Fruit fly (Drosophila melanogaster): ENCODE measurements around the gene CG18428.

Gene CG18428

DNA sequence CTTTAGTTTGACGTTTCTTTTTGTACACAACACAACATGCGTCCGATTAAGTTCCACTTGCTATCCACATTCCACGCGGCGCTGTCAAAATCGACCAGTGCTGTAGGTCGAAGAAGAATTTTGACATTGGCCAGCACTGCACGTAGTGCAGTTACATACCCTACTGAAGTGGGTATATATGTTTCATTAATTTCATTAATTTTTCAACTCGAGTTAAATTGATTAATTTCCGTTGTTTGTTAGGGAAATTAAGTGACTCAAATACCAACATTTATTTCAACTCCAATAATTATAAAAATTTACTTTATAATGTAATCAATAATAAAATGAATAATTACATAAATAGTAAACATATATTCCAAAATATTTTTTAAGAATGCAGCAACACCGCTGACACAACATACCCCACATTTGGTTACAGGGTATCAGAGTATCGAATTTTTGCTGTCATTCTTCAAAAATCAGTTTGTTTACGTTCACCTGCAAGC is at the start of gene CG18428, which contains the start of gene eIF4EHP:
CG18428 (plus strand) TSS at position 435 of the 488 bp plus-strand sequence.
eIF4EHP (minus strand) TSS at position 59 of the 488 bp plus-strand sequence.
- TF ChIP-seq psq (optimal IDR thresholded peaks at IDR 0.05) (no peak), CG8478 (optimal IDR thresholded peaks at IDR 0.05) (no peak), pan (optimal IDR thresholded peaks at IDR 0.05) (peak; percentile 96)

DNA sequence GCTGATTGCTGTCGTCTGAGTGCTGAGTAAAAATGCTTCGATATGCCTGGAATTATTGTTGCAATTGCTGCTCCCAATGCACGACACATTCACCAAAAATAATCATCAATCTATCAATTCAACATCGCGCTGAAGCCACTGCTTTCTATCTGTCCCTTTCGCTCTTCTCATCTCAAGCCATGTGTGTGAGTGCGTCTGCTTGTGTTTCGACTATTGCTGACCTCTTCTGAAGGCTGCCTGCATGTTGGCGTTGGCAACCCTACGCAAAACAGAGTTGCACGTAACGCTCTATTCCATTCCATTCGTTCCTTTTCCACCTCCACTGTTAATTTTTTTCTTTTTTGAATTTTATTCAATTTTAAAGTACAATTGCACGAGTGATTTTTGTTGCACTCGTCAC is 43.4 kb upstream of the CG18428 start:
- TF ChIP-seq EcR (GFP tag; optimal IDR thresholded peaks at IDR 0.05), result no peak
- no peak for TF ChIP-seq psq (optimal IDR thresholded peaks at IDR 0.05)
- no peak for TF ChIP-seq CG8478 (optimal IDR thresholded peaks at IDR 0.05)
- no peak for TF ChIP-seq usp (GFP tag; optimal IDR thresholded peaks at IDR 0.05)
- TF ChIP-seq Dll (optimal IDR thresholded peaks at IDR 0.05), result no peak
- no peak for TF ChIP-seq pan (optimal IDR thresholded peaks at IDR 0.05)

DNA sequence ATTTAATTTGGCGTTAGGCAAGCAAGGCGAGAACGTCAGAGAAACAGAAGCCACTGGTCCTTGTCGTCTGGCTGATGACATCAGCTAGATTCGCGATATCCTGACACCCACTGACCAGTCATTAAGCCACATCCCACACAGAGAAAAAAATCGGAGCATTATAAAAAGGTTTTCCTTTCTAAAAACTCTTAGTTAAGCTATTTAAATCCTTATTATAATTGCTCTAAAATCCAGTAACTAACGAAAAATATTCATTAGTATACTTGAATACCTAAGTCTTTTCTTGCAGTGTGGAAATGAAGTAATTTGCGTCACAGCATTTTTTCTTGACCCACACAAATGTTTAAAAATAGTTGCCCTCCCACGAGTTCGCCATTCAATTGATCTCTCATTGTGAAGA is 40.3 kb upstream of the CG18428 start:
- TF ChIP-seq CG8478 (optimal IDR thresholded peaks at IDR 0.05) (no peak), EcR (GFP tag; optimal IDR thresholded peaks at IDR 0.05) (no peak)

DNA sequence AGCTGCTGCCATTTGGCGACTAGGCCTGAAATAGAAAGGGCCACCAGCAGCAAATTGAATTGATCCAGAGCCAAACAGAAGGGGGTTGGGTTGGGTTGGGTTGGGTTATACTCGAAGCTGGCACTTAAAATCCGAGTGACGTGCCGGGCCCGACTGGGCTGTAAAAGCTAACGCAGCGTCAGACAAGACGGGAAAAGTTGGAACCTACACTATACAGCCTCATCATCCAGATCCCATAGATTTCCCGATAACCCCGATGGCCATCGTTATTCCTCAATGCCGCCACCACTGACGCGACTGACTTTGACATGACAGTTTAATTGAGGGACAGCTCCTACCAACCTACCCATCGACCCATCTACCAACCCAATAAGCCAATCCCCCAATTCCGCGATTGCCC is 39.2 kb upstream of the CG18428 start:
- TF ChIP-seq CG8478 (optimal IDR thresholded peaks at IDR 0.05), result no peak
- no peak for TF ChIP-seq psq (optimal IDR thresholded peaks at IDR 0.05)
- TF ChIP-seq pan (optimal IDR thresholded peaks at IDR 0.05), result no peak
- no peak for TF ChIP-seq Dll (optimal IDR thresholded peaks at IDR 0.05)
- no peak for TF ChIP-seq EcR (GFP tag; optimal IDR thresholded peaks at IDR 0.05)
- TF ChIP-seq usp (GFP tag; optimal IDR thresholded peaks at IDR 0.05), result no peak

dm6 chr3R:24073703-24074102 is 35.4 kb upstream of the CG18428 start:
- TF ChIP-seq usp (GFP tag; optimal IDR thresholded peaks at IDR 0.05) (no peak), Dll (optimal IDR thresholded peaks at IDR 0.05) (no peak), psq (optimal IDR thresholded peaks at IDR 0.05) (no peak), EcR (GFP tag; optimal IDR thresholded peaks at IDR 0.05) (no peak), CG8478 (optimal IDR thresholded peaks at IDR 0.05) (no peak), pan (optimal IDR thresholded peaks at IDR 0.05) (no peak)

- TF ChIP-seq CG8478 (optimal IDR thresholded peaks at IDR 0.05), result no peak
- TF ChIP-seq psq (optimal IDR thresholded peaks at IDR 0.05), result no peak
- no peak for TF ChIP-seq pan (optimal IDR thresholded peaks at IDR 0.05)
- TF ChIP-seq usp (GFP tag; optimal IDR thresholded peaks at IDR 0.05), result no peak
- no peak for TF ChIP-seq Dll (optimal IDR thresholded peaks at IDR 0.05)
- no peak for TF ChIP-seq EcR (GFP tag; optimal IDR thresholded peaks at IDR 0.05)
Measured at dm6 chr3R:24079110-24079509, 30.0 kb upstream of the CG18428 start.

DNA sequence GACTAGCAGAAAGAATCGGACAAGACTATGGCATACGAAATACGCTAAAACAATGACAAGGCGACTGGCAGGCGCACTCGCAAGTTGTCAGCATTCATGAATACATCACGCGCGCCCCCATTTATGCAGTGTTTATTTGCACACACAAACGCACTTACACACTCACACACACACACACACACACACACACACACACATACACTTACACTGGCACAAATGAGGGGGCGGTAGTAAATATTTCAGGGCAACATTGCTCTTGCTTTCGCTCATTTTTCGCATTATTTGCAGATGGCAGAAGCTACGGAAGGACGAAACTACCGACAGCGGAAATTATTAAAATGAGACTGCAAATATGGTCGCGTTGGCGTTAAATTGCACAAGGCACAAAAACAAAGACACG is 29.5 kb upstream of the CG18428 start:
- TF ChIP-seq Dll (optimal IDR thresholded peaks at IDR 0.05), result no peak
- no peak for TF ChIP-seq pan (optimal IDR thresholded peaks at IDR 0.05)
- no peak for TF ChIP-seq usp (GFP tag; optimal IDR thresholded peaks at IDR 0.05)
- no peak for TF ChIP-seq psq (optimal IDR thresholded peaks at IDR 0.05)
- no peak for TF ChIP-seq EcR (GFP tag; optimal IDR thresholded peaks at IDR 0.05)
- no peak for TF ChIP-seq CG8478 (optimal IDR thresholded peaks at IDR 0.05)

dm6 chr3R:24084975-24085374 is 24.2 kb upstream of the CG18428 start:
- TF ChIP-seq pan (optimal IDR thresholded peaks at IDR 0.05), result no peak
- no peak for TF ChIP-seq EcR (GFP tag; optimal IDR thresholded peaks at IDR 0.05)
- TF ChIP-seq psq (optimal IDR thresholded peaks at IDR 0.05), result no peak
- no peak for TF ChIP-seq CG8478 (optimal IDR thresholded peaks at IDR 0.05)
- no peak for TF ChIP-seq Dll (optimal IDR thresholded peaks at IDR 0.05)
- TF ChIP-seq usp (GFP tag; optimal IDR thresholded peaks at IDR 0.05), result no peak

dm6 chr3R:24090143-24090542 is 19.0 kb upstream of the CG18428 start:
- no peak for TF ChIP-seq CG8478 (optimal IDR thresholded peaks at IDR 0.05)
- no peak for TF ChIP-seq EcR (GFP tag; optimal IDR thresholded peaks at IDR 0.05)
- no peak for TF ChIP-seq Dll (optimal IDR thresholded peaks at IDR 0.05)
- TF ChIP-seq psq (optimal IDR thresholded peaks at IDR 0.05), result no peak
- no peak for TF ChIP-seq usp (GFP tag; optimal IDR thresholded peaks at IDR 0.05)
- no peak for TF ChIP-seq pan (optimal IDR thresholded peaks at IDR 0.05)

- TF ChIP-seq EcR (GFP tag; optimal IDR thresholded peaks at IDR 0.05), result no peak
- TF ChIP-seq psq (optimal IDR thresholded peaks at IDR 0.05), result no peak
- no peak for TF ChIP-seq pan (optimal IDR thresholded peaks at IDR 0.05)
- no peak for TF ChIP-seq usp (GFP tag; optimal IDR thresholded peaks at IDR 0.05)
- TF ChIP-seq Dll (optimal IDR thresholded peaks at IDR 0.05), result no peak
- TF ChIP-seq CG8478 (optimal IDR thresholded peaks at IDR 0.05), result no peak
Measured at dm6 chr3R:24091653-24092052, 17.5 kb upstream of the CG18428 start.

DNA sequence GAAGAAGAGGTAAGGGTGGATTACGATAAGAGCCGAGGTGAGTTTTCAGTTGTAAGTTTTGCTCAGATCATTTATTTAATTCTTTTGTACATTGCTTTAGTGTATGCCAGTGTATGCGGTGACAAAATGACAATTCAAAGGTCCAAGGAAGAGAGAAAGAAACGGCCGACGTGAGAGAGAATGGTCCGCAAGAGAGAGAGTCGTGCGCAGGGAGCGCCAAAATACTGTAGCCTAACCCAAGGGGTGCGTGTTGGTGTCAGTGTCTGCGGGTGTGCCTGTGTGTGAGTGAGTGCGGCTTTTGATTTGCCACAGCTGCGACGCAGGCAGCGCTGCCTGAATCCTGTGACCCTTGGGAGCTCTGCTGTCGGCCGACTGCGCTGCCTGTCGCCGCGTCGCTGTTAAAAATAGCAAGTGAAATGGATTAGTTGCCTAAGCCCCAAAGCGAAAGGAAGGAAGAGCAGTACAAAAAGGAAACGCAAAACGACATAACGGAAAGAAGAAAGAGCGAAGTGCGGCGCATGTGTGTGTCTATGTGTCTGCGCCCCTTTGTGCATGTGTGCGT is 16.5 kb upstream of the CG18428 start:
- TF ChIP-seq psq (optimal IDR thresholded peaks at IDR 0.05) (no peak), EcR (GFP tag; optimal IDR thresholded peaks at IDR 0.05) (no peak), usp (GFP tag; optimal IDR thresholded peaks at IDR 0.05) (no peak), Dll (optimal IDR thresholded peaks at IDR 0.05) (no peak), pan (optimal IDR thresholded peaks at IDR 0.05) (no peak), CG8478 (optimal IDR thresholded peaks at IDR 0.05) (no peak)

DNA sequence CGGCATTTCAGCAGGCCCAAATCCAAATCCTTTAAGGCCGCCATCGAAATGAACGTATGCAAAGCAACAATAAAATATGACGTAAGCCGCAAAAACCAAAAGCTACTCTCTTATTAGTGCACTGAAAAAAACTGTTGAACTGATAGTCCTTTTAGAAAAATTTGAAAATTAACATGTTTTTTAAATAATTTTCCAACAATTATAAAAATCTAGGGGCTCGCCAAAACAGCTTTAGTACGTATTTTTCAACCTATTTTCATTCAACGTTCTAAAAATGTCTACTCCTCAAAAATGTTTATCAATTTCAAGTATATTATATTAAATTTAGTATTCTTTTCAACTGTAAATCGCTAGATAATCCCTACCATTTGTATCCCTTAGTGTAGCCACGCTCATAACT is 15.7 kb upstream of the CG18428 start:
- TF ChIP-seq Dll (optimal IDR thresholded peaks at IDR 0.05), result no peak
- no peak for TF ChIP-seq EcR (GFP tag; optimal IDR thresholded peaks at IDR 0.05)
- no peak for TF ChIP-seq usp (GFP tag; optimal IDR thresholded peaks at IDR 0.05)
- no peak for TF ChIP-seq pan (optimal IDR thresholded peaks at IDR 0.05)
- TF ChIP-seq CG8478 (optimal IDR thresholded peaks at IDR 0.05), result no peak
- TF ChIP-seq psq (optimal IDR thresholded peaks at IDR 0.05), result no peak

All from whole organism.